Fruit fly (Drosophila melanogaster) whole organism, adult: ENCODE data around the gene TyrRS.

ENCODE experiments used
- CG12768 ChIP-seq: fragments of 200-800 bp; sonication (Bioruptor generic); optimal IDR thresholded peaks from 2 replicates; lab custom pipeline; 2017; ENCODE audit warnings: missing biosample characterization, missing genetic modification characterization, mild to moderate bottlenecking, moderate library complexity, missing genetic modification reagents
- CG7045 ChIP-seq: fragments of 200-800 bp; sonication (Bioruptor generic); optimal IDR thresholded peaks from 2 replicates; lab custom pipeline; 2017; ENCODE audit warnings: missing biosample characterization, mild to moderate bottlenecking, missing genetic modification characterization
- CG7101 ChIP-seq: fragments of 200-800 bp; sonication (Bioruptor generic); optimal IDR thresholded peaks from 2 replicates; lab custom pipeline; 2018; ENCODE audit warnings: missing biosample characterization, mild to moderate bottlenecking, missing genetic modification characterization, moderate library complexity
- Hr96 ChIP-seq: fragments of 200-800 bp; sonication (Bioruptor generic); optimal IDR thresholded peaks from 2 replicates; lab custom pipeline; 2016; ENCODE audit warnings: missing biosample characterization, missing genetic modification characterization
- cic ChIP-seq: fragments of 200-800 bp; sonication (Bioruptor generic); optimal IDR thresholded peaks from 2 replicates; lab custom pipeline; 2017; ENCODE audit warnings: missing biosample characterization, mild to moderate bottlenecking, missing genetic modification characterization, moderate library complexity
- cnc ChIP-seq, 2 experiments: fragments of >200 bp; optimal IDR thresholded peaks; 2 replicates each; lab custom pipeline; 2017
- kay ChIP-seq: fragments of 200-800 bp; sonication (Bioruptor generic); peaks from one replicate; lab custom pipeline; 2016; ENCODE audit warnings: missing biosample characterization, missing genetic modification characterization, borderline replicate concordance
- ovo ChIP-seq: fragments of 200-800 bp; sonication (Bioruptor generic); optimal IDR thresholded peaks from 2 replicates; lab custom pipeline; 2016; ENCODE audit warnings: missing biosample characterization, missing genetic modification characterization

DNA sequence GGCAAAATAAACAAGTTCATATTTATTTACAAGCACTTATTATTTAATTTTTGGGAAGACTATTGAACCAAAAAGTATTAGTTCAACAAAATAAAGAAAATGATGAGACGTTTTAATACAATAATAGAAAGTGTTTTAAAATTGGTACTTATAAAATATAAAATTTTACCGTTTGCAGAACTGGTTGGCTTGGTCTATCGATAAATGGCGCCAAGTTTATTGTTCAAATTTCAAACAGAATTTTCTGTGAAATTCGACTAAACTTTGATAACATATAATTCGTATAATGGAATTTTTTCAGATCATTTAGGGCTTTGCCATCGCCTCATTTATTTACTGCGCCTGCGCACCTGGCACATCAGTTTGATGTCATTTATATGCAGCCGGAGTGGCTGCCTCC, 28.3 kb downstream of the TyrRS start:
- no peak for TF ChIP-seq Hr96 (GFP tag; lab: Kevin White, UChicago)
- no peak for TF ChIP-seq CG7045 (GFP tag; lab: Kevin White, UChicago)
- TF ChIP-seq cnc (optimal IDR thresholded peaks at IDR 0.05; lab: Kevin White, UChicago): no peak
- TF ChIP-seq CG7101 (tag; lab: Kevin White, UChicago): no peak
- no peak for TF ChIP-seq cic
- TF ChIP-seq CG12768 (GFP tag; lab: Kevin White, UChicago): no peak
- TF ChIP-seq ovo (GFP tag; lab: Kevin White, UChicago): no peak
- peak; percentile 52 for TF ChIP-seq kay (GFP tag; lab: Kevin White, UChicago)
